Worm (Caenorhabditis elegans) whole organism, L4/young adult: Measurements from ENCODE around the gene cld-1.

Experiments
- W03F9.2 ChIP-seq: fragments of 150-350 bp; optimal IDR thresholded peaks from 2 replicates; lab custom pipeline; 2014; ENCODE audit warnings: missing biosample characterization, missing genetic modification characterization
- him-1 ChIP-seq: sonication (generic microtip); optimal IDR thresholded peaks from 2 replicates; lab custom pipeline; 2016; ENCODE audit warnings: missing genotype, missing genetic modification reagents, missing genetic modification characterization, missing compliant biosample characterization

DNA sequence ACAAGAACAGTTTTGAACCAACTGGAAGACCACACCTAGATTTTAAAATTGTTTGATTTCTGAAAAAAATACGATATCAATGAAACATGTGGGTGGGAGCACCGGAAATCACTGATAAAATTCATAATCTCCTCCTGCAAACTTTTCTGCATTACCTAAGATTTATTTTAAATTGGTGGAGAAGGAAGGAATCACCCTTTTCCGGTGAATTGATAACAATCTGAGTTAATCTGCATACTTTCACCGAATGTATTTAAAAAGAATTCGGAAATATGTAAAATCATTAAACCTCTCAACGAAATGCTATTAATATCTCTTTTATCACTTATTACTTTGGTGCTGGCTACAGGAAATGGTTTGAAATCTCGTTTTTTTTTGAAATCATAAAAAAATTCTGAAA, 6.6 kb upstream of the cld-1 start, which contains the start of gene dct-19:
- TF ChIP-seq W03F9.2 (tag; lab: Kevin White, UChicago) (no peak), him-1 (tag; lab: Kevin White, UChicago) (no peak)
